Worm (Caenorhabditis elegans): ENCODE results near the gene sre-10.
A peak's percentile ranks its signal among the peaks of the same experiment; 100 is the strongest.

sre-10 gene

DNA sequence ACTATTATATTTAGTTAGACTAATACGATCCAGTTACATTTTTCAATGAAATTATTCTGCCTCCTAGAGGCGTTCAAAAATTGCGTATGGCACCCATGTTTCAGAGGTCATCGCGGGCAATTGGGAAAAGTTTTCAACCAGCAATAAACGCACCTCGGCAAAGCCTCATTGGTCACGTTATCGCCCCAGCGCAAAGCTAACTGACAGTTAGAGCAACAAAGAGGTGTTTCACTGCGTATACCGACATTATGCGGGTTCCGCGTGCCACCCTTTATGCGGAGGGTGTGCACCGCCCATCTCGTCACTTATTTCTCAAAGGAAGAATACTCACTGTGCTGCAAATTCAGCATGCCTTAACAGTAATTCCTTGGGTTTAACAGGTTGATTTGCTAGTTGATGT lies 10.3 kb downstream of the sre-10 start:
- TF ChIP-seq K12H6.12 (tag; optimal IDR thresholded peaks at IDR 0.05): no peak
- TF ChIP-seq F49E8.2 (tag; optimal IDR thresholded peaks at IDR 0.05; ENCODE audit: insufficient read depth): peak; percentile 50
- TF ChIP-seq nhr-90 (tag; optimal IDR thresholded peaks at IDR 0.05): no peak
- TF ChIP-seq F23B12.7 (tag; optimal IDR thresholded peaks at IDR 0.05; ENCODE audit: insufficient read depth): no peak
- no peak for TF ChIP-seq madf-10 (tag; optimal IDR thresholded peaks at IDR 0.05)
- TF ChIP-seq snpc-1.1 (tag; optimal IDR thresholded peaks at IDR 0.05; ENCODE audit: insufficient read depth): peak; percentile 95
- TF ChIP-seq xnd-1 (tag; optimal IDR thresholded peaks at IDR 0.05): peak; percentile 35
- peak; percentile 76 for TF ChIP-seq tbp1 (GFP tag; optimal IDR thresholded peaks at IDR 0.05)
- TF ChIP-seq F55B11.4 (tag; optimal IDR thresholded peaks at IDR 0.05; ENCODE audit: borderline replicate concordance, insufficient read depth): no peak
- no peak for TF ChIP-seq lag-1 (GFP tag; IDR thresholded peaks at IDR 0.05)
- no peak for TF ChIP-seq mel-28 (tag; optimal IDR thresholded peaks at IDR 0.05; ENCODE audit: borderline replicate concordance)
- peak; percentile 92 for TF ChIP-seq pbrm-1 (GFP tag; IDR thresholded peaks at IDR 0.05)
- no peak for TF ChIP-seq akir-1 (GFP tag; optimal IDR thresholded peaks at IDR 0.05)
- TF ChIP-seq pha-4 (tag; optimal IDR thresholded peaks at IDR 0.05): no peak
- no peak for TF ChIP-seq ama-1 (optimal IDR thresholded peaks at IDR 0.05)
- TF ChIP-seq ama-1 (GFP tag; optimal IDR thresholded peaks at IDR 0.05): no peak
- no peak for TF ChIP-seq repo-1 (tag; optimal IDR thresholded peaks at IDR 0.05)
- TF ChIP-seq B0336.3 (GFP tag; IDR thresholded peaks at IDR 0.05): no peak
- 0 out of 2 replicates have a peak, but pooled peaks have one; percentile 58 for TF ChIP-seq ekl-4 (GFP tag; IDR thresholded peaks at IDR 0.05)
- TF ChIP-seq rcor-1 (GFP tag; IDR thresholded peaks at IDR 0.05): no peak; the same call in none of the 2 replicates
- no peak for TF ChIP-seq K11D2.4 (GFP tag; IDR thresholded peaks at IDR 0.05)
- TF ChIP-seq nfya-1 (tag; optimal IDR thresholded peaks at IDR 0.05; ENCODE audit: borderline replicate concordance, insufficient read depth): no peak
- TF ChIP-seq rec-8 (tag; optimal IDR thresholded peaks at IDR 0.05): peak in 1 of 2 experiments; percentile 3
- no peak for TF ChIP-seq let-607 (tag; optimal IDR thresholded peaks at IDR 0.05)
- TF ChIP-seq Y53F4B.3 (GFP tag; IDR thresholded peaks at IDR 0.05): no peak
- TF ChIP-seq F22D6.2 (tag; optimal IDR thresholded peaks at IDR 0.05): no peak
- no peak for TF ChIP-seq cebp-1 (GFP tag; IDR thresholded peaks at IDR 0.05)
- no peak for TF ChIP-seq cebp-1 (tag; optimal IDR thresholded peaks at IDR 0.05)
- no peak for TF ChIP-seq hlh-12 (tag; optimal IDR thresholded peaks at IDR 0.05)
- no peak for TF ChIP-seq ztf-6 (GFP tag; IDR thresholded peaks at IDR 0.05)
- no peak for TF ChIP-seq bed-1 (GFP tag; IDR thresholded peaks at IDR 0.05)
- no peak for TF ChIP-seq unc-62 (GFP tag; optimal IDR thresholded peaks at IDR 0.05)
- TF ChIP-seq egl-18 (GFP tag; IDR thresholded peaks at IDR 0.05): no peak
- no peak for TF ChIP-seq egl-44 (GFP tag; IDR thresholded peaks at IDR 0.05)
- TF ChIP-seq dpl-1 (GFP tag; optimal IDR thresholded peaks at IDR 0.05): no peak
- no peak for TF ChIP-seq ccch-3 (GFP tag; optimal IDR thresholded peaks at IDR 0.05)
- TF ChIP-seq ZK185.1 (tag; optimal IDR thresholded peaks at IDR 0.05; ENCODE audit: poor library complexity, severe bottlenecking): no peak
- TF ChIP-seq nfya-2 (GFP tag; IDR thresholded peaks at IDR 0.05): no peak
- no peak for TF ChIP-seq ztf-18 (tag; optimal IDR thresholded peaks at IDR 0.05)
- TF ChIP-seq efl-1 (GFP tag; optimal IDR thresholded peaks at IDR 0.05): no peak
- no peak; the same call in 1 of the 2 replicates for TF ChIP-seq lir-1 (GFP tag; conservative IDR thresholded peaks at IDR 0.05)
- no peak for TF ChIP-seq ceh-27 (GFP tag; optimal IDR thresholded peaks at IDR 0.05)
- no peak for TF ChIP-seq athp-1 (tag; optimal IDR thresholded peaks at IDR 0.05)
- 0 out of 2 replicates have a peak, but pooled peaks have one; percentile 29 for TF ChIP-seq Y95B8A.8 (GFP tag; IDR thresholded peaks at IDR 0.05)
- TF ChIP-seq snpc-3.4 (tag; optimal IDR thresholded peaks at IDR 0.05): peak; percentile 76
- TF ChIP-seq egrh-3 (GFP tag; IDR thresholded peaks at IDR 0.05): no peak
- TF ChIP-seq B0035.1 (tag; optimal IDR thresholded peaks at IDR 0.05): no peak
- TF ChIP-seq dox-1 (GFP tag; IDR thresholded peaks at IDR 0.05): no peak; the same call in 1 of the 2 replicates

Data from whole organism, young adult.